Worm (Caenorhabditis elegans): ENCODE data around the gene sams-3.

ce11 chrIV:5879853-5880252, 31.4 kb downstream of the sams-3 start, which contains the start of gene srv-22:
- TF ChIP-seq ceh-13 (GFP tag; optimal IDR thresholded peaks at IDR 0.05) (no peak), ama-1 (optimal IDR thresholded peaks at IDR 0.05) (no peak), flt-1 (GFP tag; IDR thresholded peaks at IDR 0.05) (no peak), tra-4 (tag; optimal IDR thresholded peaks at IDR 0.05) (no peak), hnd-1 (tag; optimal IDR thresholded peaks at IDR 0.05) (no peak), tbx-11 (GFP tag; IDR thresholded peaks at IDR 0.05) (no peak), ets-7 (tag; optimal IDR thresholded peaks at IDR 0.05) (no peak), hmg-4 (GFP tag; optimal IDR thresholded peaks at IDR 0.05) (no peak), aly-1 (tag; optimal IDR thresholded peaks at IDR 0.05) (no peak)

All from whole organism, early embryonic.